Worm (Caenorhabditis elegans) whole organism, L1 larva: ENCODE measurements around the gene sphk-1.

ENCODE experiments used
- C16A3.4 ChIP-seq: fragments of 150-350 bp; optimal IDR thresholded peaks from 2 replicates; lab custom pipeline; 2014; ENCODE audit warnings: missing biosample characterization, missing genetic modification characterization
- C34B4.2 ChIP-seq: sonication (generic microtip); optimal IDR thresholded peaks from 2 replicates; lab custom pipeline; 2017; ENCODE audit warnings: mild to moderate bottlenecking, missing genetic modification characterization, missing compliant biosample characterization
- Y116A8C.19 ChIP-seq: sonication (generic microtip); optimal IDR thresholded peaks from 2 replicates; lab custom pipeline; 2016; ENCODE audit warnings: missing compliant biosample characterization, missing genetic modification characterization, borderline replicate concordance
- ama-1 ChIP-seq: fragments of 150-350 bp; optimal IDR thresholded peaks from 2 replicates; lab custom pipeline; 2014
- blmp-1 ChIP-seq: fragments of 150-350 bp; optimal IDR thresholded peaks from 2 replicates; lab custom pipeline; 2014; ENCODE audit warnings: missing biosample characterization, missing genetic modification characterization
- ceh-8 ChIP-seq: fragments of 200-800 bp; sonication (Bioruptor generic); optimal IDR thresholded peaks from 2 replicates; lab custom pipeline; 2018; ENCODE audit warnings: mild to moderate bottlenecking, missing genetic modification characterization, moderate library complexity, missing compliant biosample characterization
- dsc-1 ChIP-seq: sonication (generic microtip); optimal IDR thresholded peaks from 2 replicates; lab custom pipeline; 2016; ENCODE audit warnings: mild to moderate bottlenecking, missing genetic modification characterization, missing compliant biosample characterization
- efl-1 ChIP-seq, 4 experiments: fragments of 150-350 bp; optimal IDR thresholded peaks in 3 of 4; peaks in 1 of 4; 1 replicate in 1 of 4; 2 replicates in 3 of 4; lab custom pipeline; 2014; ENCODE audit warnings: missing biosample characterization in 2 of 4, missing genetic modification characterization in 2 of 4, missing genetic modification reagents in 2 of 4
- efl-3 ChIP-seq: fragments of 200-800 bp; sonication (Bioruptor generic); optimal IDR thresholded peaks from 2 replicates; lab custom pipeline; 2018; ENCODE audit warnings: mild to moderate bottlenecking, missing genetic modification characterization, missing compliant biosample characterization
- egl-27 ChIP-seq, 2 experiments: fragments of 150-350 bp in 1 of 2; sonication (generic microtip); optimal IDR thresholded peaks; 3 replicates each; lab custom pipeline; 2017 to 2018; ENCODE audit warnings: missing biosample characterization in 2 of 2, missing genetic modification characterization in 2 of 2, missing genetic modification reagents in 2 of 2
- ets-5 ChIP-seq: fragments of 200-800 bp; sonication (Bioruptor generic); IDR thresholded peaks from 2 replicates; pipeline ENCODE4 v1.3.6; 2022; ENCODE audit warnings: missing genetic modification characterization, missing compliant biosample characterization
- fkh-10 ChIP-seq: sonication (generic microtip); optimal IDR thresholded peaks from 2 replicates; lab custom pipeline; 2017; ENCODE audit warnings: missing biosample characterization, missing genetic modification reagents, missing genetic modification characterization
- fkh-8 ChIP-seq: sonication (generic microtip); optimal IDR thresholded peaks from 2 replicates; lab custom pipeline; 2016; ENCODE audit warnings: mild to moderate bottlenecking, missing genetic modification characterization, missing compliant biosample characterization
- fos-1 ChIP-seq: fragments of 150-350 bp; optimal IDR thresholded peaks from 2 replicates; lab custom pipeline; 2014; ENCODE audit warnings: missing biosample characterization, missing genetic modification characterization
- irx-1 ChIP-seq: sonication (generic microtip); optimal IDR thresholded peaks from 2 replicates; lab custom pipeline; 2016; ENCODE audit warnings: missing genetic modification characterization, missing compliant biosample characterization
- jun-1 ChIP-seq: fragments of 150-350 bp; optimal IDR thresholded peaks from 2 replicates; lab custom pipeline; 2014; ENCODE audit warnings: missing biosample characterization, missing genetic modification reagents, missing genetic modification characterization
- lin-14 ChIP-seq: fragments of 200-800 bp; sonication (Bioruptor generic); optimal IDR thresholded peaks from 2 replicates; lab custom pipeline; 2018; ENCODE audit warnings: mild to moderate bottlenecking, missing genetic modification characterization, moderate library complexity, missing compliant biosample characterization
- mef-2 ChIP-seq: fragments of 150-350 bp; optimal IDR thresholded peaks from 2 replicates; lab custom pipeline; 2014; ENCODE audit warnings: missing biosample characterization, missing genetic modification characterization
- mep-1 ChIP-seq: fragments of 150-350 bp; optimal IDR thresholded peaks from 2 replicates; lab custom pipeline; 2014; ENCODE audit warnings: missing biosample characterization, missing genetic modification characterization
- nhr-11 ChIP-seq: fragments of 150-350 bp; optimal IDR thresholded peaks from 2 replicates; lab custom pipeline; 2014; ENCODE audit warnings: missing biosample characterization, missing genetic modification characterization
- nhr-12 ChIP-seq: sonication (generic microtip); optimal IDR thresholded peaks from 2 replicates; lab custom pipeline; 2017; ENCODE audit warnings: missing biosample characterization, missing genetic modification characterization
- nhr-19 ChIP-seq: fragments of 200-800 bp; sonication (Bioruptor generic); conservative IDR thresholded peaks from 2 replicates; pipeline ENCODE4 v1.3.6; 2022; ENCODE audit warnings: missing genetic modification characterization, missing compliant biosample characterization
- nhr-71 ChIP-seq: sonication (generic microtip); optimal IDR thresholded peaks from 2 replicates; lab custom pipeline; 2016; ENCODE audit warnings: mild to moderate bottlenecking, missing genetic modification characterization, moderate library complexity, missing compliant biosample characterization
- nhr-76 ChIP-seq: sonication (generic microtip); optimal IDR thresholded peaks from 2 replicates; lab custom pipeline; 2017; ENCODE audit warnings: missing biosample characterization, missing genetic modification characterization
- nhr-77 ChIP-seq: fragments of 150-350 bp; optimal IDR thresholded peaks from 2 replicates; lab custom pipeline; 2014; ENCODE audit warnings: missing biosample characterization, missing genetic modification characterization
- nhr-85 ChIP-seq: sonication (generic microtip); peaks from one replicate; lab custom pipeline; 2016; ENCODE audit warnings: missing genetic modification characterization, inconsistent platforms, missing compliant biosample characterization
- nhr-90 ChIP-seq: sonication (generic microtip); optimal IDR thresholded peaks from 2 replicates; lab custom pipeline; 2016; ENCODE audit warnings: mild to moderate bottlenecking, missing genetic modification characterization, missing compliant biosample characterization; ENCODE audit not compliant: poor library complexity
- rnt-1 ChIP-seq: sonication (generic microtip); optimal IDR thresholded peaks from 2 replicates; lab custom pipeline; 2016; ENCODE audit warnings: mild to moderate bottlenecking, missing genetic modification characterization, moderate library complexity, missing compliant biosample characterization
- skn-1 ChIP-seq: fragments of 150-350 bp; optimal IDR thresholded peaks from 2 replicates; lab custom pipeline; 2014; ENCODE audit warnings: missing biosample characterization, missing genetic modification characterization
- snu-23 ChIP-seq: sonication (generic microtip); optimal IDR thresholded peaks from 2 replicates; lab custom pipeline; 2016; ENCODE audit warnings: missing genetic modification characterization, missing compliant biosample characterization
- sup-37 ChIP-seq: fragments of 200-800 bp; sonication (Bioruptor generic); optimal IDR thresholded peaks from 2 replicates; lab custom pipeline; 2018; ENCODE audit warnings: mild to moderate bottlenecking, missing genetic modification characterization, missing compliant biosample characterization
- tbx-2 ChIP-seq: sonication (generic microtip); optimal IDR thresholded peaks from 2 replicates; lab custom pipeline; 2016; ENCODE audit warnings: missing genetic modification characterization, missing compliant biosample characterization
- tlp-1 ChIP-seq: fragments of 150-350 bp; optimal IDR thresholded peaks from 2 replicates; lab custom pipeline; 2014; ENCODE audit warnings: missing biosample characterization, missing genetic modification characterization
- unc-130 ChIP-seq: fragments of 150-350 bp; optimal IDR thresholded peaks from 2 replicates; lab custom pipeline; 2017; ENCODE audit warnings: missing biosample characterization, missing genetic modification characterization, inconsistent platforms
- unc-86 ChIP-seq: sonication (generic microtip); optimal IDR thresholded peaks from 2 replicates; lab custom pipeline; 2016; ENCODE audit warnings: missing genetic modification characterization, missing compliant biosample characterization
- xbp-1 ChIP-seq: sonication (generic microtip); optimal IDR thresholded peaks from 2 replicates; lab custom pipeline; 2016; ENCODE audit warnings: missing genetic modification characterization, missing compliant biosample characterization
- ztf-4 ChIP-seq: fragments of 150-350 bp; optimal IDR thresholded peaks from 2 replicates; lab custom pipeline; 2014; ENCODE audit warnings: missing biosample characterization, missing genetic modification characterization

sphk-1 gene

DNA sequence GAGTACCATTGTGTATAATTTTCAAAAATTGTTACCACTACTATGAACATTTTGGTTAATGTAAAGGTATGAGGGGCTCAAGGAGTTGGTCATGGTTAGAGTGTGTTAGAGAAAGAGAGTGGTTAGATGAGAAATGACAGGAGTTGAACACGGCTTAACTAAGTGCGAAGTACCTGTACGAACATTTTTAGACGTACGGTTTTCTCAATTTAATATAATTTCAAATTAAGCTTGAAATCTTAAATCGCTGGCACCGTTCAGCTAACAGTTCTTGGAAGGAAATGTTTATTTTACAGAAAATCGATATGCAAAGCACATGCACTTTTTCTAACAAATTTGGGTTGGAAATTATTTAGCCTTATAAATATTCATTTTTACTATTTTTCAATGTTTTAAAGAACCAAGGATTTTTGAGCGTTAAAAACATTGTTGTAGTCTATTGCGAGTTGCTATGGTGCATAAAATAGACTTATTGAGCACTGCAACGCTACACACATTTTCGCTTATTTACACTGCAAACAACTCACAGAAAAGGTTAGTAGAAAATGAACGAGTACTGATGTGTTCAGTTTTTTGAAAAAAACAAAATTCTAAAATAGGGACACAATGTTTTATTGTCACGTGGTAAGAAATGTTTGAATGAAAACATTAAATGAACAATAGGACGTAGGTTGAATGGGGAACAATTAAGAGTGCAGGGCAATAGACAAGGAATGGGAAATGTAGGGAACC is at the start of gene sphk-1:
sphk-1 (minus strand) TSS at position 51 of the 732 bp plus-strand sequence.
- TF ChIP-seq skn-1 (tag; lab: Kevin White, UChicago) (no peak), efl-3 (GFP tag; lab: Kevin White, UChicago) (no peak), sup-37 (GFP tag; lab: Kevin White, UChicago) (no peak), nhr-76 (tag; lab: Kevin White, UChicago) (no peak), xbp-1 (tag; lab: Kevin White, UChicago) (no peak), nhr-77 (tag; lab: Kevin White, UChicago) (no peak), nhr-71 (tag; lab: Kevin White, UChicago) (no peak), nhr-19 (GFP tag; lab: Robert Waterston, UW) (no peak), nhr-11 (tag; lab: Kevin White, UChicago) (no peak)

ce11 chrII:8751042-8751441 is 49.6 kb upstream of the sphk-1 start:
- TF ChIP-seq efl-1 (optimal IDR thresholded peaks at IDR 0.05; lab: Kevin White, UChicago) (no peak), efl-1 (GFP tag; optimal IDR thresholded peaks at IDR 0.05 in 1 of 2; lab: Kevin White, UChicago) (peak in 1 of 2 experiments; percentile 72), jun-1 (tag; lab: Kevin White, UChicago) (peak; percentile 53), blmp-1 (tag; lab: Kevin White, UChicago) (peak; percentile 100), nhr-85 (no peak)

DNA sequence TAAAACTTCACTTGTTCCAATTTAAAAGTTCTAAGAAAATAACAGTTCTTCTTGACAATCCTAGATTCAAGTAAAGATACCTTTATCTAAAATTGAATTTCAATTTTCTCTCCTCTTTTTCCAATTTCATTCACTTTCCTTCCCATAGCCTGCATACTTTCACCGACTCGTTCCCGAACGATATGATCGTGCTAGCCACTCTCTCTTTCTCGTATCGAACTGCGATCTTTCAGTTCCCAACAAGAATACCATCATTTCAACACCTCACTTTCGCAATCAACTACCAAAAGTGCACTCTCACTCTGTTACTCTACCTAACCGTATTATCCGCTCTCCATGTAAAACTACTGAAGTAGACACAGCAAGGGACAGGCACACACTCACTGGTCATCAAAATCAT is 48.6 kb upstream of the sphk-1 start:
- peak; percentile 60 for TF ChIP-seq skn-1 (tag; lab: Kevin White, UChicago)
- TF ChIP-seq unc-130 (tag; lab: Kevin White, UChicago), result no peak
- TF ChIP-seq C16A3.4, result no peak
- no peak for TF ChIP-seq fkh-8
- TF ChIP-seq mef-2 (tag; lab: Kevin White, UChicago), result no peak
- TF ChIP-seq rnt-1 (tag; lab: Kevin White, UChicago), result no peak
- no peak for TF ChIP-seq ceh-8 (GFP tag; lab: Kevin White, UChicago)
- TF ChIP-seq xbp-1 (tag; lab: Kevin White, UChicago), result no peak
- no peak for TF ChIP-seq efl-1 (optimal IDR thresholded peaks at IDR 0.05; lab: Kevin White, UChicago)
- no peak for TF ChIP-seq efl-1 (GFP tag; optimal IDR thresholded peaks at IDR 0.05 in 1 of 2; lab: Kevin White, UChicago)
- no peak for TF ChIP-seq irx-1 (tag; lab: Kevin White, UChicago)
- no peak for TF ChIP-seq nhr-12 (tag; lab: Kevin White, UChicago)
- TF ChIP-seq ztf-4 (tag; lab: Kevin White, UChicago), result no peak
- TF ChIP-seq C34B4.2, result no peak
- no peak for TF ChIP-seq Y116A8C.19 (tag; lab: Kevin White, UChicago)
- TF ChIP-seq tlp-1 (tag; lab: Kevin White, UChicago), result no peak
- TF ChIP-seq snu-23 (GFP tag; lab: Kevin White, UChicago), result peak; percentile 1
- TF ChIP-seq dsc-1, result no peak
- no peak for TF ChIP-seq ama-1 (lab: Kevin White, UChicago)
- no peak for TF ChIP-seq nhr-11 (tag; lab: Kevin White, UChicago)
- TF ChIP-seq egl-27 (tag; optimal IDR thresholded peaks at IDR 0.05; lab: Kevin White, UChicago), result no peak
- TF ChIP-seq mep-1 (tag; lab: Kevin White, UChicago), result no peak
- TF ChIP-seq unc-86 (tag; lab: Kevin White, UChicago), result no peak
- no peak for TF ChIP-seq ets-5
- TF ChIP-seq fkh-10 (GFP tag; lab: Kevin White, UChicago), result no peak
- no peak for TF ChIP-seq nhr-90 (tag; lab: Kevin White, UChicago)
- TF ChIP-seq blmp-1 (tag; lab: Kevin White, UChicago), result peak; percentile 95
- peak; percentile 28 for TF ChIP-seq lin-14
- no peak for TF ChIP-seq fos-1 (tag; lab: Kevin White, UChicago)
- TF ChIP-seq, all 84 proteins: peak for 4

DNA sequence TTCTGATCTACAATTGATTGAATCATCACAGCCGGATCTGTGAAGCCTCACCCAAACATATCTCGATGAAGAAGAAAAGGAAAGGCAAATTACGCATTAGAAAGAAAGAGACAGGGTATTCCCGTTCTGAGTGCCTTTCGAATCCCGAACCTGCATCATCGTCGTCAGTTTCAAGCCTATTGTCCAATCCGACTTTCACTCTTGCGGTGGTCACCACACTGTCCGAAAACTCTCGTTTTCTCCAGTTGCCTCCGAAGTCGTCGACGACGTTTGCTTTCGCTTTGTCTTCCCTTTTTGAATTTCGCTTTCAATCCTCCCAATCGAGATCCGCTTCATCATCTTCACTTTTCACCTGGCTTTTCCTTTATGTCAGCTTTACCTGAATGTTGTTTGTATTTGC is 47.6 kb upstream of the sphk-1 start:
- peak; percentile 100 for TF ChIP-seq blmp-1 (tag; lab: Kevin White, UChicago)
- TF ChIP-seq tbx-2 (tag; lab: Kevin White, UChicago), result no peak
- TF ChIP-seq, all 84 proteins: peak for 1
